Fruit fly (Drosophila melanogaster) whole organism, embryonic: ENCODE data around the gene SamDC.

Experiments used
- CG16813 ChIP-seq: fragments of 200-800 bp; sonication (Bioruptor generic); IDR thresholded peaks from 3 replicates; pipeline ENCODE4 v1.3.6; 2022; ENCODE audit warnings: missing biosample characterization, missing genetic modification characterization; ENCODE audit not compliant: partially characterized antibody
- CG2116 ChIP-seq: fragments of 200-800 bp; sonication (Bioruptor generic); optimal IDR thresholded peaks from 3 replicates; lab custom pipeline; 2018; ENCODE audit warnings: missing biosample characterization, mild to moderate bottlenecking, missing genetic modification characterization
- CG3847 ChIP-seq: fragments of 200-800 bp; sonication (Bioruptor generic); IDR thresholded peaks from 2 replicates; pipeline ENCODE4 v1.3.6; 2022; ENCODE audit warnings: missing biosample characterization, missing genetic modification characterization
- CG4424 ChIP-seq: fragments of 200-800 bp; sonication (Bioruptor generic); optimal IDR thresholded peaks from 3 replicates; lab custom pipeline; 2016; ENCODE audit warnings: missing biosample characterization, missing genetic modification characterization
- Hr39 ChIP-seq: fragments of >200 bp; optimal IDR thresholded peaks from 2 replicates; lab custom pipeline; 2017
- Hr78 ChIP-seq, 2 experiments: fragments of 200-800 bp in 1 of 2; fragments of >200 bp in 1 of 2; sonication (Bioruptor generic) in 1 of 2; optimal IDR thresholded peaks; 2 replicates each; lab custom pipeline; 2017 to 2019; ENCODE audit warnings: missing biosample characterization in 2 of 2, missing genetic modification characterization in 2 of 2, mild to moderate bottlenecking in 1 of 2, moderate library complexity in 1 of 2
- Med ChIP-seq: fragments of 200-800 bp; sonication (Bioruptor generic); peaks from one replicate; lab custom pipeline; 2016; ENCODE audit warnings: missing biosample characterization, missing genetic modification characterization, mild to moderate bottlenecking, inconsistent platforms, moderate library complexity
- NC2β ChIP-seq: fragments of 200-800 bp; sonication (Bioruptor generic); optimal IDR thresholded peaks from 2 replicates; lab custom pipeline; 2016; ENCODE audit warnings: missing biosample characterization, missing genetic modification characterization
- Stat92E ChIP-seq, 3 experiments: fragments of >200 bp in 2 of 3; fragments of 200-800 bp in 1 of 3; sonication (Bioruptor generic) in 1 of 3; optimal IDR thresholded peaks; 2 replicates each; lab custom pipeline; 2017 to 2019; ENCODE audit warnings: missing biosample characterization in 3 of 3, missing genetic modification characterization in 3 of 3, mild to moderate bottlenecking in 1 of 3, moderate library complexity in 1 of 3
- exex ChIP-seq: fragments of 200-800 bp; sonication (Bioruptor generic); optimal IDR thresholded peaks from 4 replicates; lab custom pipeline; 2018; ENCODE audit warnings: missing biosample characterization, mild to moderate bottlenecking, missing genetic modification characterization, moderate library complexity
- fd96Cb ChIP-seq: fragments of 200-800 bp; sonication (Bioruptor generic); optimal IDR thresholded peaks from 2 replicates; lab custom pipeline; 2018; ENCODE audit warnings: missing biosample characterization, mild to moderate bottlenecking, missing genetic modification characterization, moderate library complexity
- ind ChIP-seq: fragments of 200-800 bp; sonication (Bioruptor generic); optimal IDR thresholded peaks from 3 replicates; lab custom pipeline; 2016; ENCODE audit warnings: missing biosample characterization, missing genetic modification characterization

dm6 chr2L:10379865-10380264 is 40.6 kb downstream of the SamDC start, which contains the start of gene gny:
- TF ChIP-seq CG4424 (GFP tag; lab: Kevin White, UChicago), result no peak
- TF ChIP-seq Med (GFP tag; lab: Kevin White, UChicago), result no peak
- TF ChIP-seq CG2116 (GFP tag; lab: Kevin White, UChicago), result peak; percentile 35
- peak; percentile 39; the same call in 2 of the 3 replicates for TF ChIP-seq CG16813 (GFP tag; lab: Robert Waterston, UW)
- no peak for TF ChIP-seq exex (tag; lab: Kevin White, UChicago)
- no peak for TF ChIP-seq fd96Cb (tag; lab: Kevin White, UChicago)
- no peak for TF ChIP-seq ind (GFP tag; lab: Kevin White, UChicago)
- no peak for TF ChIP-seq NC2β (GFP tag; lab: Kevin White, UChicago)
- no peak for TF ChIP-seq Stat92E (GFP tag; optimal IDR thresholded peaks at IDR 0.05; lab: Kevin White, UChicago)
- no peak for TF ChIP-seq Hr39
- no peak for TF ChIP-seq Hr78 (GFP tag; optimal IDR thresholded peaks at IDR 0.05; lab: Kevin White, UChicago)
- TF ChIP-seq CG3847, result no peak
